Worm (Caenorhabditis elegans) whole organism, L3 larva: ENCODE data around the gene H06I04.6.

Experiments
- fkh-10 ChIP-seq: sonication (generic microtip); optimal IDR thresholded peaks from 2 replicates; lab custom pipeline; 2017; ENCODE audit warnings: missing biosample characterization, missing genetic modification reagents, missing genetic modification characterization
- lin-39 ChIP-seq: fragments of 150-350 bp; optimal IDR thresholded peaks from 2 replicates; lab custom pipeline; 2018; ENCODE audit warnings: missing biosample characterization, missing genetic modification reagents, missing genetic modification characterization
- mml-1 ChIP-seq: fragments of 150-350 bp; sonication (generic microtip); optimal IDR thresholded peaks from 3 replicates; lab custom pipeline; 2014; ENCODE audit warnings: missing biosample characterization, missing genetic modification characterization
- nhr-11 ChIP-seq: fragments of 150-350 bp; optimal IDR thresholded peaks from 2 replicates; lab custom pipeline; 2014; ENCODE audit warnings: missing biosample characterization, missing genetic modification characterization
- nhr-12 ChIP-seq: fragments of 150-350 bp; optimal IDR thresholded peaks from 2 replicates; lab custom pipeline; 2014; ENCODE audit warnings: missing biosample characterization, missing genetic modification characterization
- pqm-1 ChIP-seq: fragments of 150-350 bp; optimal IDR thresholded peaks from 2 replicates; lab custom pipeline; 2017; ENCODE audit warnings: missing biosample characterization, missing genetic modification characterization, inconsistent platforms
- snpc-4 ChIP-seq: fragments of 150-350 bp; optimal IDR thresholded peaks from 2 replicates; lab custom pipeline; 2014; ENCODE audit warnings: missing biosample characterization, missing genetic modification characterization
- unc-39 ChIP-seq: sonication (generic microtip); optimal IDR thresholded peaks from 4 replicates; lab custom pipeline; 2017; ENCODE audit warnings: missing biosample characterization, missing genetic modification characterization
- ztf-11 ChIP-seq: fragments of 150-350 bp; optimal IDR thresholded peaks from 2 replicates; lab custom pipeline; 2014; ENCODE audit warnings: missing biosample characterization, missing genetic modification characterization

DNA sequence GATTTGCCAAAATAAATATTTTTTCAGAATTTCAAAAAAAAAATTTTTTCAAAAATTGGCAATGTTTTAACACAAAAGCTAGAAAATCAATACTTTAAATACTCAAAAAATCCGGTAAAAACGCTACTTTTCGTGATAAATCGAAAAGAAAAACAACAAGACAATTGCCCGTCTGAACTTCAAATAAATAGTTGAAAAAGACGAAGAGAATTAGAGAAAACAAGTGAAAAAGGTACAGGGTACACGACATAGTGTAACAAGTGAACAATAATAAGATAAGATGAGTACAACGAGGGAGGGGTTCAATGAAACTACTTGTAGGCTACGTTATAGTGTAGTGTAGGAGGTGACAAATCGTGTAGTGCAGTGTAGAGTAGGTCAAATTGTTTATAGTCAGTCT is 40.4 kb upstream of the H06I04.6 start:
- TF ChIP-seq pqm-1 (tag; lab: Kevin White, UChicago) (peak; percentile 51), lin-39 (no peak), nhr-12 (no peak), snpc-4 (tag; lab: Kevin White, UChicago) (no peak), unc-39 (no peak), mml-1 (tag; lab: Kevin White, UChicago) (no peak), fkh-10 (GFP tag; lab: Kevin White, UChicago) (no peak), ztf-11 (tag; lab: Kevin White, UChicago) (no peak), nhr-11 (tag; lab: Kevin White, UChicago) (peak; percentile 50)
